Fruit fly (Drosophila melanogaster): Measurements from ENCODE around the gene Hgsnat.

The Hgsnat gene

DNA sequence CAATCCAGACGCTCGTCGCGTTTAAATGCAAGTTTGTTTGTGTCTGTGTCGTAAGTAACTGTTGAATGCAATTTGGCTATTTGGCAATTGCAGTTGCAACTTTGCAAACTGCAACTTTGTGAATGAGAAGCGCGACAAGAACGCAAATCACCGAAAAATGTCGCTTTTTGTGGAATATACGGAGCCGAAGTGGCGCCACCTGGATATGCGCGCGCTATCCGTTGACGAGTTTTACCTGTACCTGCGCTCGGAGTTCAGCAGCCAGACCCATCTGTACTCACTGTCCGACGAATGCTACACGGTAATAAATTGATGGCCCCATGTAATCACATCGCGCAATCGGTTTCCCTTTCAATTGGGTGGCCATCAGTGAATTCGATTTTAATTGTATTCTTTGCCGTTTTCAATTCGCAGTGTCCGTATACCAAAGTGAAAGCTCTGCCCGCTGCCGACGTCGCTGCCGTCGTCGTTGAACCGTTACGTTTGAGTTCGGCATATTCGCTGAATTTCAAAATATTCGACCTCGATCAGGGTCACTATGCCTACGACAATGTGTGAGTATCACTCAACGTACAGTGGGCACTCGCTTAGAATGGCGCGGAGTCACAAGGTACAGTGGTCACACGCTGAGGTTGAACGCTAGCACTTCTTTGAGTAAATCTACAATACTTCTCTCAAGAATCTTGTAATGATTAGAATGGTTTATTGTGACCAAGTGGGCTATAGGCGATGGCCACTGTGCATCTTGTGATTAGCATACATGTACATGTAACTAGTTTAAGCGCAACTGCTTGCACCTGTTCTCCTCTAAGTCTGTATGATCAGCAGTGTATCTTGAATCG lies 731 bp downstream of the Hgsnat start (continued):
- TF ChIP-seq OdsH (GFP tag; optimal IDR thresholded peaks at IDR 0.05) (peak; percentile 88), pdm3 (GFP tag; optimal IDR thresholded peaks at IDR 0.05) (peak; percentile 91), CG11902 (GFP tag; optimal IDR thresholded peaks at IDR 0.05) (peak; percentile 85), Ets96B (tag; optimal IDR thresholded peaks at IDR 0.05) (peak; percentile 75), CG8119 (GFP tag; IDR thresholded peaks at IDR 0.05) (peak; percentile 85), spab (GFP tag; optimal IDR thresholded peaks at IDR 0.05) (peak; percentile 62), CG9139 (GFP tag; optimal IDR thresholded peaks at IDR 0.05) (peak; percentile 47), CG6854 (GFP tag; optimal IDR thresholded peaks at IDR 0.05) (no peak), ss (GFP tag; optimal IDR thresholded peaks at IDR 0.05) (peak; percentile 59 to 81), fd85E (GFP tag; optimal IDR thresholded peaks at IDR 0.05) (peak; percentile 44), CG34406 (GFP tag; optimal IDR thresholded peaks at IDR 0.05) (peak; percentile 74), Sox15 (GFP tag; optimal IDR thresholded peaks at IDR 0.05) (peak; percentile 87), Met (GFP tag; optimal IDR thresholded peaks at IDR 0.05) (peak; percentile 60), svp (GFP tag) (peak; percentile 91), acj6 (GFP tag; optimal IDR thresholded peaks at IDR 0.05) (peak; percentile 86), CG10631 (GFP tag; optimal IDR thresholded peaks at IDR 0.05) (peak; percentile 78), Hr4 (GFP tag; optimal IDR thresholded peaks at IDR 0.05) (peak; percentile 89), Blimp-1 (GFP tag; optimal IDR thresholded peaks at IDR 0.05) (peak; percentile 77), esn (GFP tag; optimal IDR thresholded peaks at IDR 0.05) (peak; percentile 58), Smox (GFP tag; optimal IDR thresholded peaks at IDR 0.05) (peak; percentile 48), vri (GFP tag; optimal IDR thresholded peaks at IDR 0.05) (no peak), dsx (GFP tag; optimal IDR thresholded peaks at IDR 0.05; ENCODE audit: poor library complexity, severe bottlenecking) (peak; percentile 79), Sox102F (GFP tag; optimal IDR thresholded peaks at IDR 0.05) (peak; percentile 51), CG15336 (GFP tag; IDR thresholded peaks at IDR 0.05) (peak; percentile 91), CG11294 (GFP tag; IDR thresholded peaks at IDR 0.05) (peak; percentile 87), Ets21C (GFP tag; optimal IDR thresholded peaks at IDR 0.05) (peak; percentile 32), achi (GFP tag; optimal IDR thresholded peaks at IDR 0.05) (peak; percentile 82), topi (GFP tag; optimal IDR thresholded peaks at IDR 0.05) (peak; percentile 58), CG4318 (GFP tag; optimal IDR thresholded peaks at IDR 0.05) (peak; percentile 71)

DNA sequence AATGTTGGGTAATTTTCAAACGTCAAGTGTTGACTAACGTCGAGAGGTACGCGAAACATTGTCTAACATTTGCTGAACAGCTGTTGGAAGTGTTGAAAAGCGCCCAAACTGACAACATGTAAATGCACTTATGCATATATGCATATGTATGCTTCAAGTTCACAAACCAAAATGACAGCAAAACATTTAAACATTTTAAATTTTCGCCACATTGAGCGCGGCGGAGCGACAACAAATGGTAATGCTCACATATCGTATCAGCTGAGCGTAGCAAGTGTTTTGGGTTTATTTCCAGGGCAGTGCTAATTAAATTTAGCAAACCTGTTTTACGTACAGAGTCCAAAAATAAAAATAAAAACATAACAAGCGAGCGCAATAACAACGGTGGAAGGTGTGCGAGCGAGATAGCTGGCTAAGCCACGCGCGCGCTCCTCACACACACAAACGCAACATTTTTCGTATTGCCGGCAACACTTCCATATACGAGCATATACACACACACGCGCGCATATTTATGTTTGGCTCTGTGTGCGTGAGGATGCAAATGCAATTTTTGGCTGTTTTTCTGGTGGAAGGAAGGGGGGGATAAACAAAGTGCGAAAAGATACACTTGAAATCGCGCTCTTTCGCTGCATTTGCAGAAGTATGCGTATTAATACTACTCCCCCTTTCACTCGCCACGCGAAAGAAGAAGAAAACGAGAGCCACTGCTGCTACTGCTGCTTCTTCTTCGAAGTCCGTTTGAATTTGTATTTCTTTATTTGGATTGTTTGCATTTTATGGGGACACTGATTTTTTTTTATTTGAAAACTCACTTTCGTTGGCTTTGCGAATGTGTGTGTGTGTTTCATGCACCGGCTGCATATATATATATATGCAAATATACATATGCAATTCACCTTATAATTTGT lies 11.8 kb downstream of the Hgsnat start:
- no peak for TF ChIP-seq salr (GFP tag; optimal IDR thresholded peaks at IDR 0.05)
- no peak for TF ChIP-seq Hr38 (GFP tag; optimal IDR thresholded peaks at IDR 0.05)
- TF ChIP-seq CG3032 (tag; optimal IDR thresholded peaks at IDR 0.05), result no peak
- peak; percentile 57 for TF ChIP-seq topi (GFP tag; optimal IDR thresholded peaks at IDR 0.05)
- TF ChIP-seq Eip75B (GFP tag; optimal IDR thresholded peaks at IDR 0.05), result peak; percentile 24
- TF ChIP-seq OdsH (GFP tag; optimal IDR thresholded peaks at IDR 0.05), result no peak
- TF ChIP-seq esn (GFP tag; optimal IDR thresholded peaks at IDR 0.05), result peak; percentile 59
- TF ChIP-seq CG9139 (GFP tag; optimal IDR thresholded peaks at IDR 0.05), result no peak
- TF ChIP-seq Sox14 (GFP tag; optimal IDR thresholded peaks at IDR 0.05), result peak; percentile 52
- TF ChIP-seq Met (GFP tag; optimal IDR thresholded peaks at IDR 0.05), result peak; percentile 64
- no peak for TF ChIP-seq Gug (GFP tag; IDR thresholded peaks at IDR 0.05)
- no peak for TF ChIP-seq Hr4 (GFP tag; optimal IDR thresholded peaks at IDR 0.05)
- TF ChIP-seq fkh (GFP tag; optimal IDR thresholded peaks at IDR 0.05), result no peak
- TF ChIP-seq CG11294 (GFP tag; IDR thresholded peaks at IDR 0.05), result no peak
- no peak for TF ChIP-seq Eip93F (GFP tag; optimal IDR thresholded peaks at IDR 0.05)
- no peak for TF ChIP-seq CG6163 (GFP tag; IDR thresholded peaks at IDR 0.05)
- peak; percentile 2 for TF ChIP-seq CG8319 (GFP tag; optimal IDR thresholded peaks at IDR 0.05)
- TF ChIP-seq CG6276 (GFP tag; optimal IDR thresholded peaks at IDR 0.05), result peak; percentile 5
- no peak for TF ChIP-seq CG6792 (GFP tag; optimal IDR thresholded peaks at IDR 0.05)
- TF ChIP-seq CG15336 (GFP tag; IDR thresholded peaks at IDR 0.05), result no peak
- peak; percentile 76 for TF ChIP-seq vri (GFP tag; optimal IDR thresholded peaks at IDR 0.05)
- TF ChIP-seq dac (GFP tag; optimal IDR thresholded peaks at IDR 0.05), result no peak
- peak; percentile 23 for TF ChIP-seq acj6 (GFP tag; optimal IDR thresholded peaks at IDR 0.05)
- peak; percentile 56 for TF ChIP-seq lz (GFP tag; optimal IDR thresholded peaks at IDR 0.05)
- TF ChIP-seq CG34406 (GFP tag; optimal IDR thresholded peaks at IDR 0.05), result peak; percentile 15
- TF ChIP-seq CG6808 (GFP tag; optimal IDR thresholded peaks at IDR 0.05), result peak; percentile 24
- TF ChIP-seq Sox15 (GFP tag; optimal IDR thresholded peaks at IDR 0.05), result no peak
- peak; percentile 60 for TF ChIP-seq achi (GFP tag; optimal IDR thresholded peaks at IDR 0.05)
- peak; percentile 16 for TF ChIP-seq Lpt (GFP tag; optimal IDR thresholded peaks at IDR 0.05)
- TF ChIP-seq CG11902 (GFP tag; optimal IDR thresholded peaks at IDR 0.05), result no peak

All from whole organism, prepupa.